Fruit fly (Drosophila melanogaster) whole organism, pupa: ENCODE results near the gene RpL37-1.

Experiments used
- CG10348 ChIP-seq: fragments of 200-800 bp; sonication (Bioruptor generic); IDR thresholded peaks from 2 replicates; pipeline ENCODE4 v1.3.6; 2022; ENCODE audit warnings: missing biosample characterization, missing genetic modification characterization
- CG13204 ChIP-seq: fragments of 200-800 bp; sonication (Bioruptor generic); optimal IDR thresholded peaks from 2 replicates; lab custom pipeline; 2018; ENCODE audit warnings: missing biosample characterization, mild to moderate bottlenecking, missing genetic modification characterization, moderate library complexity
- CG8159 ChIP-seq: fragments of 200-800 bp; sonication (Bioruptor generic); optimal IDR thresholded peaks from 3 replicates; lab custom pipeline; 2018; ENCODE audit warnings: missing biosample characterization, mild to moderate bottlenecking, missing genetic modification characterization, moderate library complexity
- EcR ChIP-seq: fragments of 200-800 bp; sonication (Bioruptor generic); optimal IDR thresholded peaks from 3 replicates; lab custom pipeline; 2019; ENCODE audit warnings: missing biosample characterization, missing genetic modification characterization, mild to moderate bottlenecking, moderate library complexity, missing genetic modification reagents
- Ets98B ChIP-seq: fragments of 200-800 bp; sonication (Bioruptor generic); IDR thresholded peaks from 2 replicates; pipeline ENCODE4 v1.3.6; 2022; ENCODE audit warnings: missing biosample characterization, missing genetic modification characterization
- Snoo ChIP-seq: fragments of 200-800 bp; sonication (Bioruptor generic); optimal IDR thresholded peaks from 3 replicates; lab custom pipeline; 2017; ENCODE audit warnings: missing biosample characterization, mild to moderate bottlenecking, missing genetic modification characterization, inconsistent platforms
- gl ChIP-seq: fragments of 200-800 bp; sonication (Bioruptor generic); optimal IDR thresholded peaks from 2 replicates; lab custom pipeline; 2018; ENCODE audit warnings: missing biosample characterization, mild to moderate bottlenecking, missing genetic modification characterization
- rn ChIP-seq: fragments of 200-800 bp; sonication (Bioruptor generic); IDR thresholded peaks from 2 replicates; pipeline ENCODE4 v1.3.6; 2022; ENCODE audit warnings: missing biosample characterization, missing genetic modification characterization

dm6 chrX:15156286-15156685 lies 17.1 kb upstream of the RpL37-1 start:
- no peak for TF ChIP-seq EcR
- TF ChIP-seq CG8159 (tag; lab: Kevin White, UChicago), result no peak
- TF ChIP-seq gl (tag; lab: Kevin White, UChicago), result no peak
- no peak for TF ChIP-seq rn (GFP tag; lab: Robert Waterston, UW)
- TF ChIP-seq Ets98B, result peak; percentile 63
- no peak for TF ChIP-seq Snoo (tag; lab: Kevin White, UChicago)
- no peak for TF ChIP-seq CG13204 (GFP tag; lab: Kevin White, UChicago)
- TF ChIP-seq CG10348 (GFP tag; lab: Robert Waterston, UW), result no peak
